Worm (Caenorhabditis elegans) whole organism, mixed stage, embryonic: Measurements from ENCODE around the gene F26G1.15.

Source experiments
- ceh-43 ChIP-seq: fragments of 200-800 bp; sonication (Bioruptor generic); optimal IDR thresholded peaks from 2 replicates; lab custom pipeline; 2018; ENCODE audit warnings: mild to moderate bottlenecking, missing genetic modification characterization, moderate library complexity, missing compliant biosample characterization
- elt-3 ChIP-seq: fragments of 150-350 bp; optimal IDR thresholded peaks from 2 replicates; lab custom pipeline; 2014; ENCODE audit warnings: missing biosample characterization, missing genetic modification characterization
- flh-1 ChIP-seq: fragments of 200-800 bp; sonication (Bioruptor generic); optimal IDR thresholded peaks from 2 replicates; lab custom pipeline; 2018; ENCODE audit warnings: mild to moderate bottlenecking, missing genetic modification characterization, moderate library complexity, missing compliant biosample characterization
- ham-2 ChIP-seq: fragments of 200-800 bp; sonication (Bioruptor generic); optimal IDR thresholded peaks from 2 replicates; lab custom pipeline; 2018; ENCODE audit warnings: mild to moderate bottlenecking, missing genetic modification characterization, missing compliant biosample characterization
- lin-32 ChIP-seq: fragments of 200-800 bp; sonication (Bioruptor generic); optimal IDR thresholded peaks from 2 replicates; lab custom pipeline; 2018; ENCODE audit warnings: mild to moderate bottlenecking, missing genetic modification characterization, missing compliant biosample characterization
- lsy-2 ChIP-seq: fragments of 150-350 bp; optimal IDR thresholded peaks from 2 replicates; lab custom pipeline; 2014; ENCODE audit warnings: missing biosample characterization, missing genetic modification characterization
- mab-5 ChIP-seq: fragments of 150-350 bp; optimal IDR thresholded peaks from 2 replicates; lab custom pipeline; 2014; ENCODE audit warnings: missing biosample characterization, missing genetic modification characterization
- mls-2 ChIP-seq: sonication (generic microtip); optimal IDR thresholded peaks from 2 replicates; lab custom pipeline; 2016; ENCODE audit warnings: mild to moderate bottlenecking, missing genetic modification characterization, moderate library complexity, missing compliant biosample characterization
- nhr-237 ChIP-seq: fragments of 150-350 bp; optimal IDR thresholded peaks from 2 replicates; lab custom pipeline; 2014; ENCODE audit warnings: missing biosample characterization, missing genetic modification characterization
- nhr-28 ChIP-seq: fragments of 150-350 bp; optimal IDR thresholded peaks from 2 replicates; lab custom pipeline; 2014; ENCODE audit warnings: missing biosample characterization, missing genetic modification characterization
- nhr-76 ChIP-seq: sonication (generic microtip); optimal IDR thresholded peaks from 2 replicates; lab custom pipeline; 2017; ENCODE audit warnings: missing biosample characterization, missing genetic modification characterization
- sem-2 ChIP-seq: fragments of 200-800 bp; sonication (Bioruptor generic); optimal IDR thresholded peaks from 2 replicates; lab custom pipeline; 2018; ENCODE audit warnings: mild to moderate bottlenecking, missing genetic modification characterization, missing compliant biosample characterization
- sptf-1 ChIP-seq: sonication (generic microtip); optimal IDR thresholded peaks from 2 replicates; lab custom pipeline; 2017; ENCODE audit warnings: mild to moderate bottlenecking, missing genetic modification characterization, moderate library complexity, missing compliant biosample characterization
- tbx-8 ChIP-seq: fragments of 200-800 bp; sonication (Bioruptor generic); optimal IDR thresholded peaks from 2 replicates; lab custom pipeline; 2018; ENCODE audit warnings: mild to moderate bottlenecking, missing genetic modification characterization, moderate library complexity, missing compliant biosample characterization

The F26G1.15 gene

DNA sequence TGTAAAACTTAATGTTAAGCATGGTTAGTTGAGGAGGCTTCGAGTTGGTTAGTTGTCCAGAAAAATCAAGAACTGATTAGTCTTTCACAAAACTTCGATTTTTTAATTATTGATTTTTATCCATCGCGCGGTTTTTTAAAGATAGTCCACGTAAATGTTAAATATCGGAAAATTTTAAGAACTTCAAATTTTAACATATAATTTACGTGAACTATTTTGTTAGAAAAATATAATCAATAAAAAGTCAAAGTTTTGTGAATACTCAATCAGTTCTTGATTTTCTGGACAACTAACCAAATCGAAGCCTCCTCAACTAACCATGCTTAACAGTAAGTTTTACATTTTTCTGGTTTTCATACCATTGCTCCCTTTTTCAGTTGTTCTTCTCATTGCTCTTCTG, 44.7 kb downstream of the F26G1.15 start, which contains the start of the genes C33F10.11 and C33F10.1:
Gene C33F10.11, minus strand, starts transcription at position 101 of the 400 bp plus-strand sequence.
Gene C33F10.1, plus strand, starts transcription at position 263 of the 400 bp plus-strand sequence.
- TF ChIP-seq sptf-1 (tag; lab: Kevin White, UChicago) (no peak), sem-2 (GFP tag; lab: Kevin White, UChicago) (no peak), tbx-8 (GFP tag; lab: Kevin White, UChicago) (no peak), nhr-237 (tag; lab: Kevin White, UChicago) (no peak), lin-32 (GFP tag; lab: Kevin White, UChicago) (no peak)

ce11 chrII:4837659-4838058, 47.6 kb downstream of the F26G1.15 start, which contains the start of gene C33F10.12:
Gene C33F10.12 (minus strand): TSS chrII:4837759.
- TF ChIP-seq ceh-43 (no peak), elt-3 (tag; lab: Kevin White, UChicago) (no peak), nhr-76 (tag; lab: Kevin White, UChicago) (no peak), nhr-28 (tag; lab: Kevin White, UChicago) (no peak), mab-5 (tag; lab: Kevin White, UChicago) (no peak), ham-2 (GFP tag; lab: Kevin White, UChicago) (no peak), mls-2 (tag; lab: Kevin White, UChicago) (no peak), lsy-2 (tag; lab: Kevin White, UChicago) (no peak), flh-1 (GFP tag; lab: Kevin White, UChicago) (no peak)
